Worm (Caenorhabditis elegans) whole organism, L3 larva: Measurements from ENCODE around the gene mab-10.

Experiments used
- ZK546.5 ChIP-seq: sonication (generic microtip); optimal IDR thresholded peaks from 2 replicates; lab custom pipeline; 2017; ENCODE audit warnings: missing biosample characterization, missing genetic modification characterization
- aly-2 ChIP-seq: fragments of 150-350 bp; optimal IDR thresholded peaks from 2 replicates; lab custom pipeline; 2014; ENCODE audit warnings: missing biosample characterization, missing genetic modification characterization
- ama-1 ChIP-seq: fragments of 150-350 bp; optimal IDR thresholded peaks from 2 replicates; lab custom pipeline; 2018
- ceh-82 ChIP-seq: fragments of 150-350 bp; optimal IDR thresholded peaks from 2 replicates; lab custom pipeline; 2014; ENCODE audit warnings: missing biosample characterization, missing genetic modification characterization
- fos-1 ChIP-seq: fragments of 150-350 bp; optimal IDR thresholded peaks from 2 replicates; lab custom pipeline; 2014; ENCODE audit warnings: missing biosample characterization, missing genetic modification characterization
- nfya-1 ChIP-seq: sonication (generic microtip); optimal IDR thresholded peaks from 2 replicates; lab custom pipeline; 2017; ENCODE audit warnings: missing genetic modification characterization, mild to moderate bottlenecking, missing compliant biosample characterization, antibody characterized with exemption, moderate library complexity; ENCODE audit not compliant: insufficient read depth
- nhr-77 ChIP-seq: fragments of 150-350 bp; optimal IDR thresholded peaks from 2 replicates; lab custom pipeline; 2014; ENCODE audit warnings: missing biosample characterization, missing genetic modification characterization

ce11 chrII:10515422-10515821 is 12.5 kb upstream of the mab-10 start:
- TF ChIP-seq fos-1 (tag; lab: Kevin White, UChicago) (no peak), ama-1 (lab: Kevin White, UChicago) (no peak), ZK546.5 (tag; lab: Kevin White, UChicago) (no peak), nhr-77 (tag; lab: Kevin White, UChicago) (no peak), nfya-1 (tag; lab: Kevin White, UChicago) (no peak), ceh-82 (no peak), aly-2 (no peak)
